Fruit fly (Drosophila melanogaster) whole organism, embryonic: ENCODE measurements around the gene CG6656.

ENCODE experiments used
- Atf6 ChIP-seq: fragments of 200-800 bp; sonication (Bioruptor generic); IDR thresholded peaks from 2 replicates; pipeline ENCODE4 v1.3.6; 2022; ENCODE audit warnings: missing biosample characterization, missing genetic modification characterization
- Bdp1 ChIP-seq: fragments of 200-800 bp; sonication (Bioruptor generic); optimal IDR thresholded peaks from 3 replicates; lab custom pipeline; 2016; ENCODE audit warnings: missing biosample characterization, missing genetic modification characterization
- Blimp-1 ChIP-seq: fragments of 200-800 bp; sonication (Bioruptor generic); optimal IDR thresholded peaks from 3 replicates; lab custom pipeline; 2018; ENCODE audit warnings: missing biosample characterization, missing genetic modification characterization, mild to moderate bottlenecking, moderate library complexity, missing genetic modification reagents
- CG10321 ChIP-seq: fragments of 200-800 bp; sonication (Bioruptor generic); IDR thresholded peaks from 2 replicates; pipeline ENCODE4 v1.3.6; 2022; ENCODE audit warnings: missing biosample characterization, missing genetic modification characterization
- CG10366 ChIP-seq: fragments of 200-800 bp; sonication (Bioruptor generic); IDR thresholded peaks from 2 replicates; pipeline ENCODE4 v1.3.6; 2022; ENCODE audit warnings: missing biosample characterization, missing genetic modification characterization
- CG10979 ChIP-seq: fragments of 200-800 bp; sonication (Bioruptor generic); optimal IDR thresholded peaks from 2 replicates; lab custom pipeline; 2018; ENCODE audit warnings: missing biosample characterization, mild to moderate bottlenecking, missing genetic modification characterization, moderate library complexity
- CG11093 ChIP-seq: fragments of 200-800 bp; sonication (Bioruptor generic); IDR thresholded peaks from 3 replicates; pipeline ENCODE4 v1.3.6; 2022; ENCODE audit warnings: missing biosample characterization, missing genetic modification characterization
- CG11456 ChIP-seq: fragments of 200-800 bp; sonication (Bioruptor generic); IDR thresholded peaks from 3 replicates; pipeline ENCODE4 v1.3.6; 2022; ENCODE audit warnings: missing biosample characterization, missing genetic modification characterization
- CG12299 ChIP-seq: fragments of 200-800 bp; sonication (Bioruptor generic); optimal IDR thresholded peaks from 2 replicates; lab custom pipeline; 2018; ENCODE audit warnings: missing biosample characterization, mild to moderate bottlenecking, missing genetic modification characterization
- CG12942 ChIP-seq: fragments of 200-800 bp; sonication (Bioruptor generic); optimal IDR thresholded peaks from 3 replicates; lab custom pipeline; 2016; ENCODE audit warnings: missing biosample characterization, missing genetic modification characterization
- CG15269 ChIP-seq: fragments of 200-800 bp; sonication (Bioruptor generic); optimal IDR thresholded peaks from 2 replicates; lab custom pipeline; 2018; ENCODE audit warnings: missing biosample characterization, mild to moderate bottlenecking, missing genetic modification characterization, moderate library complexity
- CG15514 ChIP-seq: fragments of 200-800 bp; sonication (Bioruptor generic); optimal IDR thresholded peaks from 3 replicates; lab custom pipeline; 2017; ENCODE audit warnings: missing biosample characterization, missing genetic modification characterization, mild to moderate bottlenecking, moderate library complexity, missing genetic modification reagents
- CG18764 ChIP-seq: fragments of 200-800 bp; sonication (Bioruptor generic); optimal IDR thresholded peaks from 3 replicates; lab custom pipeline; 2016; ENCODE audit warnings: missing biosample characterization, missing genetic modification characterization
- CG2120 ChIP-seq: fragments of 200-800 bp; sonication (Bioruptor generic); optimal IDR thresholded peaks from 3 replicates; lab custom pipeline; 2016; ENCODE audit warnings: missing biosample characterization, missing genetic modification characterization
- CG31224 ChIP-seq: fragments of 200-800 bp; sonication (Bioruptor generic); IDR thresholded peaks from 2 replicates; pipeline ENCODE4 v1.3.6; 2022; ENCODE audit warnings: missing biosample characterization, missing genetic modification characterization
- CG3995 ChIP-seq: fragments of 200-800 bp; sonication (Bioruptor generic); optimal IDR thresholded peaks from 3 replicates; lab custom pipeline; 2016; ENCODE audit warnings: missing biosample characterization, missing genetic modification characterization
- CG4424 ChIP-seq: fragments of 200-800 bp; sonication (Bioruptor generic); optimal IDR thresholded peaks from 3 replicates; lab custom pipeline; 2016; ENCODE audit warnings: missing biosample characterization, missing genetic modification characterization
- CG4730 ChIP-seq: fragments of 200-800 bp; sonication (Bioruptor generic); IDR thresholded peaks from 2 replicates; pipeline ENCODE4 v1.3.6; 2022; ENCODE audit warnings: missing biosample characterization, missing genetic modification characterization
- CG5180 ChIP-seq: fragments of 200-800 bp; sonication (Bioruptor generic); optimal IDR thresholded peaks from 3 replicates; lab custom pipeline; 2017; ENCODE audit warnings: missing biosample characterization, missing genetic modification characterization, mild to moderate bottlenecking, moderate library complexity, missing genetic modification reagents
- CG5245 ChIP-seq: fragments of 200-800 bp; sonication (Bioruptor generic); optimal IDR thresholded peaks from 3 replicates; lab custom pipeline; 2016; ENCODE audit warnings: missing biosample characterization, missing genetic modification characterization
- CG6175 ChIP-seq: fragments of 200-800 bp; sonication (Bioruptor generic); IDR thresholded peaks from 3 replicates; pipeline ENCODE4 v1.3.6; 2022; ENCODE audit warnings: missing biosample characterization, missing genetic modification characterization
- CG6765 ChIP-seq: fragments of 200-800 bp; sonication (Bioruptor generic); optimal IDR thresholded peaks from 3 replicates; lab custom pipeline; 2017; ENCODE audit warnings: missing biosample characterization, mild to moderate bottlenecking, missing genetic modification characterization
- CG7372 ChIP-seq: fragments of 200-800 bp; sonication (Bioruptor generic); IDR thresholded peaks from 2 replicates; pipeline ENCODE4 v1.3.6; 2022; ENCODE audit warnings: missing biosample characterization, missing genetic modification characterization
- CG8281 ChIP-seq: fragments of 200-800 bp; sonication (Bioruptor generic); optimal IDR thresholded peaks from 2 replicates; lab custom pipeline; 2018; ENCODE audit warnings: missing biosample characterization, mild to moderate bottlenecking, missing genetic modification characterization, moderate library complexity
- CG8478 ChIP-seq: fragments of >200 bp; optimal IDR thresholded peaks from 2 replicates; lab custom pipeline; 2018
- Dref ChIP-seq: fragments of 200-800 bp; sonication (Bioruptor generic); IDR thresholded peaks from 2 replicates; pipeline ENCODE4 v1.3.6; 2022; ENCODE audit warnings: missing biosample characterization, missing genetic modification characterization
- E2f1 ChIP-seq: fragments of 200-800 bp; sonication (Bioruptor generic); IDR thresholded peaks from 2 replicates; pipeline ENCODE4 v1.3.6; 2022; ENCODE audit warnings: missing biosample characterization, missing genetic modification characterization
- bcd ChIP-seq: fragments of 200-800 bp; sonication (Bioruptor generic); optimal IDR thresholded peaks from 2 replicates; lab custom pipeline; 2017; ENCODE audit warnings: missing biosample characterization, mild to moderate bottlenecking, missing genetic modification characterization
- chinmo ChIP-seq: fragments of 200-800 bp; sonication (Bioruptor generic); IDR thresholded peaks from 4 replicates; pipeline ENCODE4 v1.3.6; 2022; ENCODE audit warnings: missing biosample characterization, missing genetic modification characterization; ENCODE audit not compliant: partially characterized antibody
- da ChIP-seq: fragments of 200-800 bp; sonication (Bioruptor generic); optimal IDR thresholded peaks from 2 replicates; lab custom pipeline; 2016; ENCODE audit warnings: missing biosample characterization, missing genetic modification characterization
- en ChIP-seq: fragments of 200-800 bp; sonication (Bioruptor generic); optimal IDR thresholded peaks from 2 replicates; lab custom pipeline; 2016; ENCODE audit warnings: missing biosample characterization, missing genetic modification characterization
- eve ChIP-seq, 2 experiments: fragments of >200 bp; optimal IDR thresholded peaks; 2 replicates each; lab custom pipeline; 2017; ENCODE audit warnings: missing biosample characterization in 2 of 2, missing genetic modification characterization in 2 of 2
- eyg ChIP-seq: fragments of 200-800 bp; sonication (Bioruptor generic); optimal IDR thresholded peaks from 3 replicates; lab custom pipeline; 2016; ENCODE audit warnings: missing biosample characterization, missing genetic modification characterization
- gfzf ChIP-seq: fragments of 200-800 bp; sonication (Bioruptor generic); optimal IDR thresholded peaks from 2 replicates; lab custom pipeline; 2016; ENCODE audit warnings: missing biosample characterization, mild to moderate bottlenecking, missing genetic modification characterization, moderate library complexity
- gro ChIP-seq: fragments of 200-800 bp; sonication (Bioruptor generic); optimal IDR thresholded peaks from 2 replicates; lab custom pipeline; 2016; ENCODE audit warnings: missing biosample characterization, missing genetic modification characterization
- gt ChIP-seq: fragments of 200-800 bp; sonication (Bioruptor generic); IDR thresholded peaks from 2 replicates; pipeline ENCODE4 v1.3.6; 2022; ENCODE audit warnings: missing biosample characterization, missing genetic modification characterization
- klu ChIP-seq: fragments of 200-800 bp; sonication (Bioruptor generic); IDR thresholded peaks from 2 replicates; pipeline ENCODE4 v1.3.6; 2022; ENCODE audit warnings: missing biosample characterization, missing genetic modification characterization
- kni ChIP-seq: fragments of 200-800 bp; sonication (Bioruptor generic); optimal IDR thresholded peaks from 3 replicates; lab custom pipeline; 2017; ENCODE audit warnings: mild to moderate bottlenecking, missing biosample characterization, missing genetic modification reagents, missing genetic modification characterization
- rib ChIP-seq: fragments of 200-800 bp; sonication (Bioruptor generic); IDR thresholded peaks from 2 replicates; pipeline ENCODE4 v1.3.6; 2022; ENCODE audit warnings: missing biosample characterization, missing genetic modification characterization
- ro ChIP-seq: fragments of 200-800 bp; sonication (Bioruptor generic); IDR thresholded peaks from 2 replicates; pipeline ENCODE4 v1.3.6; 2022; ENCODE audit warnings: missing biosample characterization, missing genetic modification characterization
- sens-2 ChIP-seq: fragments of 200-800 bp; sonication (Bioruptor generic); IDR thresholded peaks from 2 replicates; pipeline ENCODE4 v1.3.6; 2022; ENCODE audit warnings: missing biosample characterization, missing genetic modification characterization
- slou ChIP-seq: fragments of 200-800 bp; sonication (Bioruptor generic); optimal IDR thresholded peaks from 3 replicates; lab custom pipeline; 2016; ENCODE audit warnings: missing biosample characterization, missing genetic modification characterization
- sna ChIP-seq: fragments of 200-800 bp; sonication (Bioruptor generic); IDR thresholded peaks from 2 replicates; pipeline ENCODE4 v1.3.6; 2022; ENCODE audit warnings: missing biosample characterization, missing genetic modification characterization; ENCODE audit not compliant: partially characterized antibody
- tx ChIP-seq: fragments of 200-800 bp; sonication (Bioruptor generic); optimal IDR thresholded peaks from 2 replicates; lab custom pipeline; 2016; ENCODE audit warnings: missing biosample characterization, missing genetic modification characterization
- usp ChIP-seq: fragments of >200 bp; optimal IDR thresholded peaks from 2 replicates; lab custom pipeline; 2017; ENCODE audit warnings: missing biosample characterization, missing genetic modification characterization

Gene CG6656

DNA sequence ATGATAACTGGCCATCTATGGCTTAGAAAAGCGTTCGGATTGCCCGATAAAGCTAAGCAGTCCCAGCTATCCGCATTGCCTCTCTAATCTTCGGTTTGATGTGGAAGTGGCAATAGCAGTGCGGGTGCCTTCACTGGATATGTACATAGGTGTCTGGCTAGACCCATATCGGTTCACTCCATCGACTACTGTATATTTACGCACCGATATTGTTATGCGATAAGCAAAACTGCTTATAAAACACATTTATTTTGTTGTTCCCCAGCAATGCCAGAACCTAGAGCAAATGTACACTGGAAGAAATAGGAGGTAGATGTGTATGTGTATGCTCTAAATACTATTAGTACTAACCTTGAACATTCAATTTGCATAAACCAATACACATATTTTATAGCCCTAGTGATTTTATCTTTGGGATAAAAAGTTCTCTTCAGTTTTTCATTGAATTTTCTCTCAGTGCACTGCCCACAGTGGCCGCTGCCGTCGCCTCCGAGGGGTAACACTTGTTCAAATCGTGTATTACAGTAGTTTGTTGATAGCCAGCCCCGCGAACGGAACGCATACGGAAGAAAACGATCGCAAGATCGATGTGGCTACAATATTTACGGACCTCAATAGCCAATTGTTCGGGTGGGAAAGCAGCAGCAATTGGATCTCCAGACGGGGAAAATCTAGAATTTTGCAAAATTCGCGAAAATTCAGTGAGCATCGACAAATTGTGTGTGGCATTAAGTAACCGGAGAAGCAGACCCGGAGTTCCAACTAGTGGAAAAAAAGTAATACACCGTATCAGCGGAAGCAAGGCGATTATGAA, 4.7 kb upstream of the CG6656 start, which contains the start of gene CG31431 (continued):
- TF ChIP-seq CG5180 (GFP tag; lab: Kevin White, UChicago) (peak; percentile 89), CG11456 (GFP tag; lab: Robert Waterston, UW) (peak; percentile 98), ro (GFP tag; lab: Robert Waterston, UW) (peak; percentile 93), CG18764 (GFP tag; lab: Kevin White, UChicago) (peak; percentile 94), CG4730 (peak; percentile 95), usp (GFP tag; lab: Kevin White, UChicago) (no peak), CG12942 (GFP tag; lab: Kevin White, UChicago) (peak; percentile 95), chinmo (0 out of 4 replicates have a peak, but pooled peaks have one; percentile 17), CG15514 (peak; percentile 93), Blimp-1 (GFP tag; lab: Kevin White, UChicago) (peak; percentile 95), tx (GFP tag; lab: Kevin White, UChicago) (peak; percentile 95), Dref (GFP tag; lab: Robert Waterston, UW) (peak; percentile 43; the same call in 1 of the 2 replicates), CG6175 (GFP tag; lab: Robert Waterston, UW) (peak; percentile 97), CG10366 (peak; percentile 97), CG8281 (tag; lab: Kevin White, UChicago) (peak; percentile 84), kni (GFP tag; lab: Kevin White, UChicago) (peak; percentile 89), CG3995 (peak; percentile 81), en (peak; percentile 95), CG6765 (GFP tag; lab: Kevin White, UChicago) (peak; percentile 92), CG11093 (GFP tag; lab: Robert Waterston, UW) (peak; percentile 94), sna (no peak), CG5245 (GFP tag; lab: Kevin White, UChicago) (peak; percentile 96), CG2120 (peak; percentile 99), eyg (peak; percentile 97), sens-2 (peak; percentile 93), da (peak; percentile 93), CG7372 (peak; percentile 98), bcd (peak; percentile 97), gt (GFP tag; lab: Robert Waterston, UW) (peak; percentile 88), Bdp1 (GFP tag; lab: Kevin White, UChicago) (peak; percentile 88), klu (peak; percentile 95), gfzf (GFP tag; lab: Kevin White, UChicago) (peak; percentile 15), CG31224 (GFP tag; lab: Robert Waterston, UW) (peak; percentile 95), slou (peak; percentile 94), Atf6 (peak; percentile 98), gro (GFP tag; lab: Kevin White, UChicago) (peak; percentile 98), E2f1 (peak; percentile 97), rib (GFP tag; lab: Robert Waterston, UW) (peak; percentile 98), CG10979 (tag; lab: Kevin White, UChicago) (peak; percentile 96), eve (GFP tag; optimal IDR thresholded peaks at IDR 0.05; lab: Kevin White, UChicago) (peak; percentile 73 to 97), CG4424 (GFP tag; lab: Kevin White, UChicago) (peak; percentile 96), CG12299 (peak; percentile 96), CG15269 (tag; lab: Kevin White, UChicago) (peak; percentile 98), CG8478 (lab: Kevin White, UChicago) (no peak), CG10321 (GFP tag; lab: Robert Waterston, UW) (peak; percentile 71)
